Worm (Caenorhabditis elegans): ENCODE results near the gene Y69A2AR.31.

The Y69A2AR.31 gene

ce11 chrIV:2640950-2641349 lies 22.9 kb downstream of the Y69A2AR.31 start, which contains the start of the genes mdf-2 and nduv-3:
mdf-2 (minus strand) TSS chrIV:2641125.
nduv-3 (plus strand) TSS chrIV:2641310.
- TF ChIP-seq lin-13 (tag; optimal IDR thresholded peaks at IDR 0.05): peak; percentile 82
- TF ChIP-seq lsy-2 (tag; optimal IDR thresholded peaks at IDR 0.05): peak; percentile 78
- no peak for TF ChIP-seq elt-3 (tag; optimal IDR thresholded peaks at IDR 0.05)
- TF ChIP-seq ceh-83 (GFP tag; optimal IDR thresholded peaks at IDR 0.05): no peak
- no peak for TF ChIP-seq ztf-11 (tag; optimal IDR thresholded peaks at IDR 0.05)
- no peak for TF ChIP-seq M03D4.4 (tag; optimal IDR thresholded peaks at IDR 0.05)
- peak; percentile 61 for TF ChIP-seq mep-1 (tag; optimal IDR thresholded peaks at IDR 0.05)
- no peak for TF ChIP-seq unc-39 (tag; optimal IDR thresholded peaks at IDR 0.05)
- TF ChIP-seq drap-1 (GFP tag; optimal IDR thresholded peaks at IDR 0.05): no peak
- TF ChIP-seq ceh-43 (GFP tag; optimal IDR thresholded peaks at IDR 0.05): no peak
- TF ChIP-seq pha-4 (tag; optimal IDR thresholded peaks at IDR 0.05): peak; percentile 74
- TF ChIP-seq unc-120 (tag; optimal IDR thresholded peaks at IDR 0.05; ENCODE audit: poor library complexity, severe bottlenecking): no peak
- peak; percentile 30 for TF ChIP-seq nhr-237 (tag; optimal IDR thresholded peaks at IDR 0.05)
- no peak for TF ChIP-seq snpc-4 (tag; optimal IDR thresholded peaks at IDR 0.05)
- no peak for TF ChIP-seq mab-5 (tag; optimal IDR thresholded peaks at IDR 0.05)
- no peak for TF ChIP-seq sptf-1 (tag; optimal IDR thresholded peaks at IDR 0.05)
- peak; percentile 75 for TF ChIP-seq ceh-39 (tag; optimal IDR thresholded peaks at IDR 0.05)
- peak; percentile 83 for TF ChIP-seq ces-1 (GFP tag; optimal IDR thresholded peaks at IDR 0.05)
- TF ChIP-seq zip-8 (tag; optimal IDR thresholded peaks at IDR 0.05): no peak
- TF ChIP-seq nhr-12 (tag; optimal IDR thresholded peaks at IDR 0.05): no peak
- TF ChIP-seq hlh-1 (tag; optimal IDR thresholded peaks at IDR 0.05): no peak

- TF ChIP-seq unc-62 (GFP tag; optimal IDR thresholded peaks at IDR 0.05) (no peak), M03D4.4 (tag; optimal IDR thresholded peaks at IDR 0.05) (peak; percentile 52), hlh-1 (tag; optimal IDR thresholded peaks at IDR 0.05) (no peak), blmp-1 (tag; optimal IDR thresholded peaks at IDR 0.05) (no peak), ceh-43 (GFP tag; optimal IDR thresholded peaks at IDR 0.05) (no peak), mab-5 (tag; optimal IDR thresholded peaks at IDR 0.05) (no peak), sptf-1 (tag; optimal IDR thresholded peaks at IDR 0.05) (peak; percentile 83), elt-3 (tag; optimal IDR thresholded peaks at IDR 0.05) (no peak), nhr-237 (tag; optimal IDR thresholded peaks at IDR 0.05) (no peak), flh-1 (GFP tag; optimal IDR thresholded peaks at IDR 0.05) (peak; percentile 13), mep-1 (tag; optimal IDR thresholded peaks at IDR 0.05) (no peak), bed-3 (GFP tag; optimal IDR thresholded peaks at IDR 0.05) (peak; percentile 50), pha-4 (tag; optimal IDR thresholded peaks at IDR 0.05) (no peak), ces-1 (GFP tag; optimal IDR thresholded peaks at IDR 0.05) (no peak), snpc-4 (tag; optimal IDR thresholded peaks at IDR 0.05) (no peak), ceh-39 (tag; optimal IDR thresholded peaks at IDR 0.05) (no peak), tbx-8 (GFP tag; optimal IDR thresholded peaks at IDR 0.05) (peak; percentile 7), sem-2 (GFP tag; optimal IDR thresholded peaks at IDR 0.05) (peak; percentile 58), unc-39 (tag; optimal IDR thresholded peaks at IDR 0.05) (no peak), nhr-2 (tag; optimal IDR thresholded peaks at IDR 0.05) (peak; percentile 90), nhr-12 (tag; optimal IDR thresholded peaks at IDR 0.05) (no peak), nhr-76 (tag; optimal IDR thresholded peaks at IDR 0.05) (no peak), lin-32 (GFP tag; optimal IDR thresholded peaks at IDR 0.05) (peak; percentile 19), elt-1 (tag; optimal IDR thresholded peaks at IDR 0.05; ENCODE audit: borderline replicate concordance, insufficient read depth) (no peak), mls-2 (tag; optimal IDR thresholded peaks at IDR 0.05) (peak; percentile 59), drap-1 (GFP tag; optimal IDR thresholded peaks at IDR 0.05) (peak; percentile 25), lsy-2 (tag; optimal IDR thresholded peaks at IDR 0.05) (no peak), ham-2 (GFP tag; optimal IDR thresholded peaks at IDR 0.05) (peak; percentile 35), unc-120 (tag; optimal IDR thresholded peaks at IDR 0.05; ENCODE audit: poor library complexity, severe bottlenecking) (peak; percentile 49), cnd-1 (tag; optimal IDR thresholded peaks at IDR 0.05) (peak; percentile 11), lin-13 (tag; optimal IDR thresholded peaks at IDR 0.05) (no peak), ceh-83 (GFP tag; optimal IDR thresholded peaks at IDR 0.05) (peak; percentile 72), nhr-28 (tag; optimal IDR thresholded peaks at IDR 0.05) (no peak), zip-8 (tag; optimal IDR thresholded peaks at IDR 0.05) (peak; percentile 90), ztf-11 (tag; optimal IDR thresholded peaks at IDR 0.05) (no peak)
Observed at ce11 chrIV:2639666-2640273, 24.0 kb downstream of the Y69A2AR.31 start.

DNA sequence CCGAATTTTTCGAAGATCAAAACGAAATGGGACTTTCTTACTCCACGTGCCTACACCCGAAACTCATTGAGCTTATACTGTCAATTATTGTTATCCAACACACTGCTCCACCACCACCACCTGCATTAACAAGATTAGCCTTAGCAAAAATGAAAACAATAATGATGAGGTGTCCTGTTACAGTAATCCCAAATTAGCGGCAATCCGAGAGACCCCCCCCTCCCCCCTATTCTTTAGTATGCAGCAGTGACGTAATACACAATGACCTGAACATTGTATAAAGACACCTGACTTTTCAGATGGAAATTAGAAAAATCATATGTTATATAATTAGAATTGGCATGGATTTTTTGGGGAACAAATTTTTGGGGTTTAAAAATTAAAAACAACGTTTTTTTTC lies 28.8 kb downstream of the Y69A2AR.31 start:
- TF ChIP-seq lin-13 (tag; optimal IDR thresholded peaks at IDR 0.05) (no peak), elt-1 (tag; optimal IDR thresholded peaks at IDR 0.05; ENCODE audit: borderline replicate concordance, insufficient read depth) (no peak), mab-5 (tag; optimal IDR thresholded peaks at IDR 0.05) (no peak), nhr-2 (tag; optimal IDR thresholded peaks at IDR 0.05) (peak; percentile 53), unc-62 (GFP tag; optimal IDR thresholded peaks at IDR 0.05) (no peak), nhr-28 (tag; optimal IDR thresholded peaks at IDR 0.05) (no peak), pha-4 (tag; optimal IDR thresholded peaks at IDR 0.05) (no peak), nhr-76 (tag; optimal IDR thresholded peaks at IDR 0.05) (no peak), zip-8 (tag; optimal IDR thresholded peaks at IDR 0.05) (peak; percentile 34), nhr-12 (tag; optimal IDR thresholded peaks at IDR 0.05) (no peak), ceh-43 (GFP tag; optimal IDR thresholded peaks at IDR 0.05) (no peak), lsy-2 (tag; optimal IDR thresholded peaks at IDR 0.05) (peak; percentile 60), unc-120 (tag; optimal IDR thresholded peaks at IDR 0.05; ENCODE audit: poor library complexity, severe bottlenecking) (no peak), sem-2 (GFP tag; optimal IDR thresholded peaks at IDR 0.05) (no peak), ceh-39 (tag; optimal IDR thresholded peaks at IDR 0.05) (no peak), ztf-11 (tag; optimal IDR thresholded peaks at IDR 0.05) (no peak), M03D4.4 (tag; optimal IDR thresholded peaks at IDR 0.05) (no peak), cnd-1 (tag; optimal IDR thresholded peaks at IDR 0.05) (no peak), drap-1 (GFP tag; optimal IDR thresholded peaks at IDR 0.05) (no peak), tbx-8 (GFP tag; optimal IDR thresholded peaks at IDR 0.05) (no peak), flh-1 (GFP tag; optimal IDR thresholded peaks at IDR 0.05) (no peak)
